Worm (Caenorhabditis elegans): ENCODE data around the gene C04G6.13.
A peak's percentile ranks its signal among the peaks of the same experiment; 100 is the strongest.

C04G6.13 gene

DNA sequence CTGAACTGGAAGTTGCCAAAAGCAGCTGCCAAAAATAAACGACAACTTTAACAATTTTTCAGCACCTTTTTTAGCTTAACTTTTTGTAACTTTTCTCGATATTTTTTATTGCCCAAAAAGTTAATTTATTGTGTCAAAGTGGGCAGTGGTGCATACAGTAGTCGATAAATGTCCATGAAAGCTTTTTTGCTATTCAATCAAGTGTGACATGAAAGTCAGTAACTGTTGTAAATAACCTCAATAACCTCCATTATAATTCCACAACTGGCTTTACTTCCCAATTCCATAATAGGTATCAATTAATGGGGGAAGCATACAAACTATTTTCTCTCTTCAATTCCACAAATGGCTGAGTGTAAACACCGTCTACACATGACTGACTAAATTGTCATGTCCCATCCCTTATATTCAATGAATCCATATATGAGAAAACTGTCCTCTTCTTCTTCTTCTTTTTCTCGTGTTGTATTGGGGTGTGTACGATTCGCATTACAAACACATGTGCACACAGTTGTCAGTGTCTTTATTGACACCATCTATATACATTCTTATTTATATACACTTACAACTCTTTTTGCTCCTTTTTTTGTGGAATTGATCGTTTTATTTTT lies 45.8 kb upstream of the C04G6.13 start:
- TF ChIP-seq lin-13 (GFP tag; optimal IDR thresholded peaks at IDR 0.05) (no peak), nhr-11 (tag; optimal IDR thresholded peaks at IDR 0.05) (no peak), nhr-6 (tag; optimal IDR thresholded peaks at IDR 0.05) (no peak), nhr-129 (tag; optimal IDR thresholded peaks at IDR 0.05) (peak; percentile 54), nhr-21 (tag; optimal IDR thresholded peaks at IDR 0.05) (no peak), ztf-4 (tag; optimal IDR thresholded peaks at IDR 0.05) (no peak), crh-2 (tag; optimal IDR thresholded peaks at IDR 0.05) (no peak), C34F6.9 (tag; optimal IDR thresholded peaks at IDR 0.05) (peak; percentile 13), elt-3 (tag; optimal IDR thresholded peaks at IDR 0.05) (no peak), aly-2 (tag; optimal IDR thresholded peaks at IDR 0.05) (no peak)

DNA sequence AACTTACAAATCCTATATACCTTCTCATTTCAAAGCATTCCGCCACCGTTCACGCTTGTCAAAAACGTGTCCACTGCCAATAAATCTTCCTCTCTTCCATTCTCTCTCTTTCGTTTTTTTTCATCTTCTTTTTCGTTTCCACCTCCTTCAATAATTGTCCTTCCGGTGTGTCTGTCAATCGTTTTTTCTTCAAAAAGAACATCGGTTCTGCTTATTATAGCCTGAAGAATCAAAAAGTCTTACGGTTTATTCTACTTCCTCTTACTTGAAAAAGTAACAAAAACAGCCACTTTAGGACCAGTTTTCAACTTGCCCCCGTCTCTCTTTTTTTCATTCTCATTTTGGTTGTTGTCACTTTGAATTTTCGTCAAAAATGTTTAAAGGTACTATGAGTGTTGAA lies 44.8 kb upstream of the C04G6.13 start:
- TF ChIP-seq fos-1 (tag; optimal IDR thresholded peaks at IDR 0.05): no peak
- TF ChIP-seq nhr-77 (tag; optimal IDR thresholded peaks at IDR 0.05): no peak
- no peak for TF ChIP-seq unc-55 (GFP tag; optimal IDR thresholded peaks at IDR 0.05)
- no peak for TF ChIP-seq nhr-11 (tag; optimal IDR thresholded peaks at IDR 0.05)
- peak; percentile 28 for TF ChIP-seq egl-27 (tag; optimal IDR thresholded peaks at IDR 0.05)
- peak; percentile 5 for TF ChIP-seq nhr-129 (tag; optimal IDR thresholded peaks at IDR 0.05)
- peak; percentile 21 for TF ChIP-seq sma-3 (GFP tag; optimal IDR thresholded peaks at IDR 0.05)
- TF ChIP-seq elt-3 (tag; optimal IDR thresholded peaks at IDR 0.05): no peak
- TF ChIP-seq elt-1 (tag; optimal IDR thresholded peaks at IDR 0.05): no peak
- TF ChIP-seq lin-11 (tag; optimal IDR thresholded peaks at IDR 0.05): no peak
- no peak for TF ChIP-seq unc-39 (tag; optimal IDR thresholded peaks at IDR 0.05)
- no peak for TF ChIP-seq peb-1 (tag; optimal IDR thresholded peaks at IDR 0.05)
- TF ChIP-seq blmp-1 (tag; optimal IDR thresholded peaks at IDR 0.05; ENCODE audit: insufficient read depth): peak; percentile 22
- peak; percentile 62 for TF ChIP-seq mab-5 (tag; optimal IDR thresholded peaks at IDR 0.05)
- TF ChIP-seq dmd-4 (tag; optimal IDR thresholded peaks at IDR 0.05): no peak
- TF ChIP-seq ztf-4 (tag; optimal IDR thresholded peaks at IDR 0.05): no peak
- TF ChIP-seq nhr-23 (tag; optimal IDR thresholded peaks at IDR 0.05): no peak
- no peak for TF ChIP-seq ceh-16 (tag; optimal IDR thresholded peaks at IDR 0.05)
- TF ChIP-seq R02D3.7 (tag; optimal IDR thresholded peaks at IDR 0.05): no peak
- no peak for TF ChIP-seq aly-2 (tag; optimal IDR thresholded peaks at IDR 0.05)
- TF ChIP-seq lin-39 (tag; optimal IDR thresholded peaks at IDR 0.05): no peak
- peak; percentile 31 for TF ChIP-seq sem-4 (tag; optimal IDR thresholded peaks at IDR 0.05)
- peak in 1 of 2 experiments; percentile 29 for TF ChIP-seq lsy-2 (tag; optimal IDR thresholded peaks at IDR 0.05)
- TF ChIP-seq nhr-6 (tag; optimal IDR thresholded peaks at IDR 0.05): peak; percentile 4
- TF ChIP-seq unc-62 (GFP tag; optimal IDR thresholded peaks at IDR 0.05): no peak
- TF ChIP-seq nhr-237 (tag; optimal IDR thresholded peaks at IDR 0.05): no peak
- peak; percentile 84 for TF ChIP-seq nhr-25 (tag; optimal IDR thresholded peaks at IDR 0.05)
- no peak for TF ChIP-seq ZK546.5 (tag; optimal IDR thresholded peaks at IDR 0.05)
- TF ChIP-seq nhr-12 (tag; optimal IDR thresholded peaks at IDR 0.05): no peak
- no peak for TF ChIP-seq skn-1 (tag; optimal IDR thresholded peaks at IDR 0.05)
- peak; percentile 19 for TF ChIP-seq sma-9 (GFP tag; optimal IDR thresholded peaks at IDR 0.05)
- no peak for TF ChIP-seq sma-9 (tag; optimal IDR thresholded peaks at IDR 0.05)
- TF ChIP-seq lin-13 (GFP tag; optimal IDR thresholded peaks at IDR 0.05): no peak
- no peak for TF ChIP-seq nhr-10 (tag; optimal IDR thresholded peaks at IDR 0.05)
- peak; percentile 2 for TF ChIP-seq C34F6.9 (tag; optimal IDR thresholded peaks at IDR 0.05)
- TF ChIP-seq ama-1 (optimal IDR thresholded peaks at IDR 0.05): no peak
- no peak for TF ChIP-seq mdl-1 (tag; optimal IDR thresholded peaks at IDR 0.05)
- TF ChIP-seq alr-1 (tag; optimal IDR thresholded peaks at IDR 0.05): no peak
- peak; percentile 11 for TF ChIP-seq F13H6.1 (tag; optimal IDR thresholded peaks at IDR 0.05)
- no peak for TF ChIP-seq ztf-11 (tag; optimal IDR thresholded peaks at IDR 0.05)
- TF ChIP-seq crh-2 (tag; optimal IDR thresholded peaks at IDR 0.05): peak; percentile 64
- no peak for TF ChIP-seq Y55F3AM.14 (GFP tag; optimal IDR thresholded peaks at IDR 0.05)
